Worm (Caenorhabditis elegans): ENCODE measurements around the gene Y5F2A.4.

Y5F2A.4 gene

ce11 chrIV:11109771-11110170, 31.4 kb upstream of the Y5F2A.4 start, which contains the start of gene pigk-1:
Gene pigk-1 (minus strand): TSS chrIV:11110018.
- TF ChIP-seq ttx-3 (tag; optimal IDR thresholded peaks at IDR 0.05) (no peak), ceh-9 (tag; optimal IDR thresholded peaks at IDR 0.05) (no peak), sox-4 (tag; optimal IDR thresholded peaks at IDR 0.05) (no peak), elt-4 (tag; optimal IDR thresholded peaks at IDR 0.05) (no peak), zip-5 (tag; optimal IDR thresholded peaks at IDR 0.05) (no peak), unc-42 (tag; optimal IDR thresholded peaks at IDR 0.05) (no peak), pax-1 (tag; optimal IDR thresholded peaks at IDR 0.05) (no peak), sdc-2 (tag; optimal IDR thresholded peaks at IDR 0.05) (no peak), ref-2 (tag; optimal IDR thresholded peaks at IDR 0.05) (no peak), gmeb-2 (tag; optimal IDR thresholded peaks at IDR 0.05) (no peak), hlh-15 (tag; optimal IDR thresholded peaks at IDR 0.05) (no peak), ceh-19 (GFP tag; optimal IDR thresholded peaks at IDR 0.05) (no peak), mec-3 (tag; optimal IDR thresholded peaks at IDR 0.05; ENCODE audit: borderline replicate concordance) (no peak), ceh-30 (tag; optimal IDR thresholded peaks at IDR 0.05) (no peak)

ce11 chrIV:11105724-11106123, 27.3 kb upstream of the Y5F2A.4 start, which contains the start of gene srlf-24:
Gene srlf-24 (minus strand): TSS chrIV:11105824.
- TF ChIP-seq npax-4 (tag; optimal IDR thresholded peaks at IDR 0.05) (no peak), ceh-24 (tag; optimal IDR thresholded peaks at IDR 0.05) (no peak), odd-2 (tag; optimal IDR thresholded peaks at IDR 0.05) (no peak), nhr-232 (tag; optimal IDR thresholded peaks at IDR 0.05) (no peak), ceh-34 (tag; optimal IDR thresholded peaks at IDR 0.05) (no peak), ref-2 (tag; optimal IDR thresholded peaks at IDR 0.05) (no peak), ceh-22 (tag; optimal IDR thresholded peaks at IDR 0.05) (no peak), hlh-13 (GFP tag; optimal IDR thresholded peaks at IDR 0.05) (no peak), ttx-3 (tag; optimal IDR thresholded peaks at IDR 0.05) (no peak), ceh-30 (tag; optimal IDR thresholded peaks at IDR 0.05) (no peak), K02D7.2 (tag; optimal IDR thresholded peaks at IDR 0.05) (no peak), fkh-10 (GFP tag; optimal IDR thresholded peaks at IDR 0.05) (no peak)

DNA sequence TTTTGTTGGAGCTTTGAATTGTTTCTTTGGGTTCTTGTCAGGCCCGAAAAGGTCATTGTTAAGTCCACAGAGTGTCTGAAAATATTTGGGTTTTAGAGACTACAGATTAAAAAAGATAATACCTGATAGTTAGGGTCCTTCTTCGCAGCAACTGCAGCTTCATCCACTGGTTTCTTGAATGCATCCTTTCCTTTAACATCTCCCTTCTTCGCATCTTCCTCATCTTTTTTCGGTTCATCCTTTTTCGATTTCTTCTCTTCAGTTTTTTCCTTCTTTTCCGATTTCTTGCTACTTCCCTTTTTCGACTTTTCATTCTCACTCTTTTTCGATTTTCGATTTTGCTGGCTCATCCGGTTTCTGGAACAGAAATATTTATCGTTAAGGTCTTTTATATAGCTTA, 25.1 kb upstream of the Y5F2A.4 start:
- TF ChIP-seq lim-6 (tag; optimal IDR thresholded peaks at IDR 0.05): no peak
- peak; percentile 79 for TF ChIP-seq nhr-11 (tag; optimal IDR thresholded peaks at IDR 0.05)

DNA sequence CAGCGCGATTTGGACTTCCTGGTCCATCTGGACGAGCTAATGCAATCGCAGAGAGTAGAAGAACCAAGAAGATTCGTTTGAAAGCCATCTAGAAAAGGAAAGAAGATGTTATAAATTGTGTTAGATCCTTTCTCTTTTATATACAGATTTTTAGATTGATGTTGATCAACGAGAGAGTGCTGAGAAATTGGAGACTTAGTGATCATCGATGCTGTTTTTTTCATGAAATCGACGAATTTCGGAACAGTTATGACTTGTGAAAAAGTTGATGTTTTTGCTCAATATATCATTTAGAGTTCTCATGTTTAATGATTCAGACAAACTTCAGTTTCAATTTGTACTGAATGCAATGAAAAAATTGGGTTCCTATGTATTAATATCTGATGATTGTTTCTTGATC, 24.2 kb upstream of the Y5F2A.4 start, which contains the start of gene srlf-17:
Gene srlf-17, minus strand, starts transcription at position 101 of the 400 bp plus-strand sequence.
- no peak for TF ChIP-seq tbx-2 (tag; optimal IDR thresholded peaks at IDR 0.05)

DNA sequence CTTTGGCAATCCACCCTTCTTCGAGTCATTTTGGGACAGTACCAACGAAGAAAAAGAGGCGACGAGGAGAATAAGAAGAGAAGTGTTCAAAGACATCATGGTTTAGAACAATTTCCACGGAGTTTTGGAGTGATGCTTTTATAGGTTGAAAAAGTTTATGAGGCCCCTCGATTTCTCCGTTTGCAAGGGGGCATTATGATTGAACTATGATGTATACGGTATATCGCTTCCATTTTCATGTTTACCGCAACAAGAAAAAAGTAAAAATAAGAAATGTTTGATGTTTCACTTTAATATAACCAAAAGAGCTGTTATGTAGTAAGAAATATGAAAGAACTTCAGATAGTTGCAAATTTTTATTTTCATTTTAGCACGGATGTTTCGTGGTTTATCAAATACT, 23.0 kb upstream of the Y5F2A.4 start, which contains the start of gene srlf-18:
Gene srlf-18, minus strand, starts transcription at position 101 of the 400 bp plus-strand sequence.
- no peak for TF ChIP-seq madf-2 (tag; optimal IDR thresholded peaks at IDR 0.05)
- TF ChIP-seq npax-4 (tag; optimal IDR thresholded peaks at IDR 0.05): no peak
- TF ChIP-seq ztf-16 (tag; optimal IDR thresholded peaks at IDR 0.05): no peak
- TF ChIP-seq pha-4 (tag; optimal IDR thresholded peaks at IDR 0.05): no peak
- TF ChIP-seq ref-2 (tag; optimal IDR thresholded peaks at IDR 0.05): no peak

- no peak for TF ChIP-seq nhr-232 (tag; optimal IDR thresholded peaks at IDR 0.05)
- no peak for TF ChIP-seq ceh-22 (tag; optimal IDR thresholded peaks at IDR 0.05)
- TF ChIP-seq ttx-3 (tag; optimal IDR thresholded peaks at IDR 0.05): no peak
- no peak for TF ChIP-seq K09A11.1 (tag; optimal IDR thresholded peaks at IDR 0.05; ENCODE audit: insufficient read depth)
- TF ChIP-seq elt-2 (tag; optimal IDR thresholded peaks at IDR 0.05): no peak
- TF ChIP-seq ceh-31 (tag; optimal IDR thresholded peaks at IDR 0.05): no peak
- no peak for TF ChIP-seq pag-3 (tag; optimal IDR thresholded peaks at IDR 0.05; ENCODE audit: borderline replicate concordance)
- no peak for TF ChIP-seq hlh-13 (GFP tag; optimal IDR thresholded peaks at IDR 0.05)
- no peak for TF ChIP-seq sdc-2 (tag; optimal IDR thresholded peaks at IDR 0.05)
- no peak for TF ChIP-seq ceh-2 (tag; optimal IDR thresholded peaks at IDR 0.05)
- no peak for TF ChIP-seq eyg-1 (tag; optimal IDR thresholded peaks at IDR 0.05)
- no peak for TF ChIP-seq ceh-45 (GFP tag; IDR thresholded peaks at IDR 0.05)
- TF ChIP-seq ceh-9 (tag; optimal IDR thresholded peaks at IDR 0.05): no peak
- TF ChIP-seq tbx-7 (tag; optimal IDR thresholded peaks at IDR 0.05): no peak
- no peak for TF ChIP-seq sox-2 (GFP tag; IDR thresholded peaks at IDR 0.05)
- TF ChIP-seq ets-4 (tag; optimal IDR thresholded peaks at IDR 0.05): no peak
- TF ChIP-seq C08G9.2 (tag; optimal IDR thresholded peaks at IDR 0.05): no peak
- no peak for TF ChIP-seq K02D7.2 (tag; optimal IDR thresholded peaks at IDR 0.05)
- no peak for TF ChIP-seq elt-4 (tag; optimal IDR thresholded peaks at IDR 0.05)
Observed at ce11 chrIV:11100271-11100670, 21.9 kb upstream of the Y5F2A.4 start, which contains the start of gene str-3. Gene str-3 (minus strand): TSS chrIV:11100371.

Data from whole organism, late embryonic.